Fruit fly (Drosophila melanogaster) S2 (cell line): Measurements from ENCODE around the gene cad.

ENCODE experiments used
- CG8478 ChIP-seq: fragments of >200 bp; optimal IDR thresholded peaks from 2 replicates; lab custom pipeline; 2018
- CTCF ChIP-seq, 2 experiments: fragments of >200 bp; optimal IDR thresholded peaks; 2 replicates each; lab custom pipeline; 2018

dm6 chr2L:20794656-20795055 lies 24.1 kb downstream of the cad start:
- TF ChIP-seq CG8478 (lab: Kevin White, UChicago) (no peak), CTCF (optimal IDR thresholded peaks at IDR 0.05; lab: Kevin White, UChicago) (no peak)
